Worm (Caenorhabditis elegans) whole organism, mixed stage, embryonic: ENCODE data around the gene unc-3.

Experiments used
- M03D4.4 ChIP-seq: sonication (generic microtip); optimal IDR thresholded peaks from 2 replicates; lab custom pipeline; 2017; ENCODE audit warnings: mild to moderate bottlenecking, missing genetic modification characterization, missing compliant biosample characterization
- bed-3 ChIP-seq: fragments of 200-800 bp; sonication (Bioruptor generic); optimal IDR thresholded peaks from 3 replicates; lab custom pipeline; 2018; ENCODE audit warnings: mild to moderate bottlenecking, missing genetic modification characterization, moderate library complexity, missing compliant biosample characterization
- blmp-1 ChIP-seq: fragments of 150-350 bp; optimal IDR thresholded peaks from 2 replicates; lab custom pipeline; 2014; ENCODE audit warnings: missing biosample characterization, missing genetic modification characterization
- ceh-39 ChIP-seq: fragments of 150-350 bp; optimal IDR thresholded peaks from 2 replicates; lab custom pipeline; 2014; ENCODE audit warnings: missing biosample characterization, missing genetic modification characterization
- ceh-43 ChIP-seq: fragments of 200-800 bp; sonication (Bioruptor generic); optimal IDR thresholded peaks from 2 replicates; lab custom pipeline; 2018; ENCODE audit warnings: mild to moderate bottlenecking, missing genetic modification characterization, moderate library complexity, missing compliant biosample characterization
- ceh-83 ChIP-seq: fragments of 200-800 bp; sonication (Bioruptor generic); optimal IDR thresholded peaks from 2 replicates; lab custom pipeline; 2018; ENCODE audit warnings: mild to moderate bottlenecking, missing genetic modification characterization, missing compliant biosample characterization
- ces-1 ChIP-seq: fragments of 150-350 bp; optimal IDR thresholded peaks from 2 replicates; lab custom pipeline; 2014; ENCODE audit warnings: missing biosample characterization, missing genetic modification reagents, missing genetic modification characterization
- cnd-1 ChIP-seq: fragments of 200-800 bp; sonication (Bioruptor generic); optimal IDR thresholded peaks from 2 replicates; lab custom pipeline; 2018; ENCODE audit warnings: mild to moderate bottlenecking, missing genetic modification characterization, missing compliant biosample characterization
- drap-1 ChIP-seq: fragments of 200-800 bp; sonication (Bioruptor generic); optimal IDR thresholded peaks from 3 replicates; lab custom pipeline; 2018; ENCODE audit warnings: mild to moderate bottlenecking, missing genetic modification characterization, missing compliant biosample characterization
- elt-1 ChIP-seq: sonication (generic microtip); optimal IDR thresholded peaks from 2 replicates; lab custom pipeline; 2017; ENCODE audit warnings: missing genetic modification characterization, mild to moderate bottlenecking, missing compliant biosample characterization, antibody characterized with exemption, moderate library complexity, borderline replicate concordance; ENCODE audit not compliant: insufficient read depth
- flh-1 ChIP-seq: fragments of 200-800 bp; sonication (Bioruptor generic); optimal IDR thresholded peaks from 2 replicates; lab custom pipeline; 2018; ENCODE audit warnings: mild to moderate bottlenecking, missing genetic modification characterization, moderate library complexity, missing compliant biosample characterization
- ham-2 ChIP-seq: fragments of 200-800 bp; sonication (Bioruptor generic); optimal IDR thresholded peaks from 2 replicates; lab custom pipeline; 2018; ENCODE audit warnings: mild to moderate bottlenecking, missing genetic modification characterization, missing compliant biosample characterization
- hlh-1 ChIP-seq: fragments of 150-350 bp; optimal IDR thresholded peaks from 2 replicates; lab custom pipeline; 2014; ENCODE audit warnings: missing biosample characterization, missing genetic modification reagents, missing genetic modification characterization
- lin-13 ChIP-seq: fragments of 150-350 bp; optimal IDR thresholded peaks from 2 replicates; lab custom pipeline; 2014; ENCODE audit warnings: missing biosample characterization, missing genetic modification characterization
- lin-32 ChIP-seq: fragments of 200-800 bp; sonication (Bioruptor generic); optimal IDR thresholded peaks from 2 replicates; lab custom pipeline; 2018; ENCODE audit warnings: mild to moderate bottlenecking, missing genetic modification characterization, missing compliant biosample characterization
- lsy-2 ChIP-seq: fragments of 150-350 bp; optimal IDR thresholded peaks from 2 replicates; lab custom pipeline; 2014; ENCODE audit warnings: missing biosample characterization, missing genetic modification characterization
- mab-5 ChIP-seq: fragments of 150-350 bp; optimal IDR thresholded peaks from 2 replicates; lab custom pipeline; 2014; ENCODE audit warnings: missing biosample characterization, missing genetic modification characterization
- mls-2 ChIP-seq: sonication (generic microtip); optimal IDR thresholded peaks from 2 replicates; lab custom pipeline; 2016; ENCODE audit warnings: mild to moderate bottlenecking, missing genetic modification characterization, moderate library complexity, missing compliant biosample characterization
- nhr-12 ChIP-seq: fragments of 150-350 bp; optimal IDR thresholded peaks from 2 replicates; lab custom pipeline; 2014; ENCODE audit warnings: missing biosample characterization, missing genetic modification characterization
- nhr-2 ChIP-seq: fragments of 150-350 bp; optimal IDR thresholded peaks from 2 replicates; lab custom pipeline; 2014; ENCODE audit warnings: missing biosample characterization, missing genetic modification characterization
- nhr-237 ChIP-seq: fragments of 150-350 bp; optimal IDR thresholded peaks from 2 replicates; lab custom pipeline; 2014; ENCODE audit warnings: missing biosample characterization, missing genetic modification characterization
- nhr-28 ChIP-seq: fragments of 150-350 bp; optimal IDR thresholded peaks from 2 replicates; lab custom pipeline; 2014; ENCODE audit warnings: missing biosample characterization, missing genetic modification characterization
- nhr-76 ChIP-seq: sonication (generic microtip); optimal IDR thresholded peaks from 2 replicates; lab custom pipeline; 2017; ENCODE audit warnings: missing biosample characterization, missing genetic modification characterization
- pha-4 ChIP-seq: fragments of 150-350 bp; optimal IDR thresholded peaks from 2 replicates; lab custom pipeline; 2018; ENCODE audit warnings: missing biosample characterization, missing genetic modification reagents, missing genetic modification characterization
- sem-2 ChIP-seq: fragments of 200-800 bp; sonication (Bioruptor generic); optimal IDR thresholded peaks from 2 replicates; lab custom pipeline; 2018; ENCODE audit warnings: mild to moderate bottlenecking, missing genetic modification characterization, missing compliant biosample characterization
- snpc-4 ChIP-seq: fragments of 150-350 bp; optimal IDR thresholded peaks from 2 replicates; lab custom pipeline; 2014; ENCODE audit warnings: missing biosample characterization, missing genetic modification characterization
- sptf-1 ChIP-seq: sonication (generic microtip); optimal IDR thresholded peaks from 2 replicates; lab custom pipeline; 2017; ENCODE audit warnings: mild to moderate bottlenecking, missing genetic modification characterization, moderate library complexity, missing compliant biosample characterization
- tbx-8 ChIP-seq: fragments of 200-800 bp; sonication (Bioruptor generic); optimal IDR thresholded peaks from 2 replicates; lab custom pipeline; 2018; ENCODE audit warnings: mild to moderate bottlenecking, missing genetic modification characterization, moderate library complexity, missing compliant biosample characterization
- unc-120 ChIP-seq: sonication (generic microtip); optimal IDR thresholded peaks from 2 replicates; lab custom pipeline; 2017; ENCODE audit warnings: missing genetic modification characterization, missing compliant biosample characterization; ENCODE audit not compliant: poor library complexity, severe bottlenecking
- unc-39 ChIP-seq: fragments of 150-350 bp; optimal IDR thresholded peaks from 2 replicates; lab custom pipeline; 2014; ENCODE audit warnings: missing biosample characterization, missing genetic modification characterization
- unc-62 ChIP-seq: fragments of 150-350 bp; optimal IDR thresholded peaks from 2 replicates; lab custom pipeline; 2014; ENCODE audit warnings: missing biosample characterization, missing genetic modification reagents, missing genetic modification characterization
- zip-8 ChIP-seq: fragments of 150-350 bp; optimal IDR thresholded peaks from 2 replicates; lab custom pipeline; 2014; ENCODE audit warnings: missing biosample characterization, missing genetic modification characterization
- ztf-11 ChIP-seq: fragments of 150-350 bp; optimal IDR thresholded peaks from 2 replicates; lab custom pipeline; 2014; ENCODE audit warnings: missing biosample characterization, missing genetic modification characterization

Gene unc-3

DNA sequence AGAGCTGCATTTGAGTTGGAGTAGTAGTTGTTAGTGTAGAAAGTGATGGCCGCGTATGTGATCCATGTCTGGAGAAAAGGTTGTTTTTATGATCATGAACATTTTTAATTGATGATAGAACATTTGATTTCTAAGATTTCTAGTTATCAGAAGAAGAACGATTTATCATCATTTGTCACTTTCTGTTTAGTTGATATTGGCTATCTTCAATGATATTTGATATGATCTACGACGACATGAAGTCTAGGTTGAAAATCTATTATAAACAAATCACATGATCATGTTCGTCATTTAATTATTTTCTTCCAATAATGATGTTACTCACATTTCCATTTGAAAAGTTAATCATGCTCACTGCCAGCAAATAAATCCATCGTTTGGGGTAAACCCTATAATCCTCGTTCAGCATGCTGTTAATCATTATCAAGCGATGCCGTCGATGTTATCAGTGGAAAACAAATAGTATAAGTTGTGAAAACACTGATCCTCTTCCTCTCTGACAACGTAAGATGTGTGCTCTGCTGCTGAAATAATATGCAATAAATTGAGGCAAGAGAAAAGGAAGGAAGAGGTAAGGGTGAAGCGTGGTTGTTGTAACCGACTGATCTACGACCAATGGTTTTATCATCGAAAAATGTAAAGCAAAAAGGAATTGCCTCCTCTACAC lies 36.2 kb upstream of the unc-3 start:
- peak; percentile 35 for TF ChIP-seq unc-62
- no peak for TF ChIP-seq ceh-83

DNA sequence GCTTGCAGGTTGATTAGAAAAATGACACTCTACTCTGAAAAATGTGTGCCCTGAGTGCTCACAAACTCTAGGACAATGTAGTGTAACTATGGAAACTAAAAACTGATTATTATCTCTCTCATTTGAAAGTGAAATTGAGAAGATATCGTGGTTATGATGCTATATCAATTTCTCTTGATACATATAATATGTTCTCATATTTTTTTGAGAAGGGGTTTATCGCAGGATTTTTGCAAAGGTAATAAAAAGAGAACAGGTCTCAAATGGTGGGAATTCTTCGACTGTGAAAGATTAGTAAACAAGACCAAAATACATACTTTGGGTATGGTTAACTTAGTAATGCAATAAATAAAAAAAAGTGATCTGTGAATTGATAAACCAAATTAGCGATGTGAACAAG lies 35.7 kb upstream of the unc-3 start:
- no peak for TF ChIP-seq ceh-43 (GFP tag; lab: Kevin White, UChicago)
- TF ChIP-seq unc-62 = no peak

DNA sequence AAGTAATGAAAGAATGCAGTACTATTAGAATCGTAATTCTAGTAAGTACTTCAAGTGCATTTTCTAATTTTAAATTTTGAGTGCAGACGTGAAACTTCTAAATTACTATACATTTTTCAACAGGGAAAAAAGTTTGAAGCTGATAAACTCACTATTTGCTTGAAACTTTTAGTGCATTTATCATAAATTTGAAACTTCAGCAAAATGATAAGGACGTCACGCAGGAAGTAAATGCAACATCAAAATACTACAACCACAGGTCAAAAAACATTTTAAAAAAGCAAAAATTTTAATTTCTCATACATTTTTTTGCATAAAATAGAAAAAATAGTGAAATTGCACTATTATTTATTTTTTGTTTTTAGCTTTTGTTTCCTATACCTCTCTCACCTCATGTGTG lies 33.9 kb upstream of the unc-3 start:
- TF ChIP-seq elt-1 = no peak
- no peak for TF ChIP-seq blmp-1 (tag; lab: Kevin White, UChicago)
- no peak for TF ChIP-seq unc-120 (tag; lab: Kevin White, UChicago)
- TF ChIP-seq lin-32 (GFP tag; lab: Kevin White, UChicago) = no peak
- TF ChIP-seq M03D4.4 (tag; lab: Kevin White, UChicago) = no peak
- no peak for TF ChIP-seq lin-13
- no peak for TF ChIP-seq unc-39 (tag; lab: Kevin White, UChicago)
- TF ChIP-seq nhr-76 (tag; lab: Kevin White, UChicago) = no peak
- no peak for TF ChIP-seq unc-62
- no peak for TF ChIP-seq nhr-28 (tag; lab: Kevin White, UChicago)
- TF ChIP-seq, all 35 proteins: peak for 0

DNA sequence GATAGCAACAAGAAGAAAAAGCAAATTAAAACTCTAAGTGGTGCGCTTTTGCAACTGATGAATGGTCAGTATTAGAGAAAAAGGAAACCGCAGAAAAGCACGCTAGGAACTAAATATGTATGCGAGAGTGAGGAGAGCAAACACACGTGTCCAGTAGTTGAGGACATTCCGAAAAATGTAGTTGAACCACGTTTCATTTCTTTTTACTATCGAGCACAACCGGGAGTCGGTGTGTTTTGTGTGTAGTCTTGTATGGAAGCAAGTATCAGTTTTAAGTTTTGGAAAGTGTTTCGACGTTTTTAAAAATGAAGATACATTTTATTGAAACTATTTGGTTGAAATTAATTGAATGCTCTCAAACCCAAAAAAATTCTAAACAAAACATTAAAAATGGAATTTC lies 33.3 kb upstream of the unc-3 start, which contains the start of gene C05G5.1:
Gene C05G5.1 (minus strand): TSS at position 101 of the 400 bp plus-strand sequence.
- TF ChIP-seq ces-1 (GFP tag; lab: Kevin White, UChicago) = no peak
- TF ChIP-seq mab-5 (tag; lab: Kevin White, UChicago) = no peak
- no peak for TF ChIP-seq ceh-83
- no peak for TF ChIP-seq nhr-12 (tag; lab: Kevin White, UChicago)
- no peak for TF ChIP-seq ceh-39
- no peak for TF ChIP-seq bed-3 (GFP tag; lab: Kevin White, UChicago)
- no peak for TF ChIP-seq lin-13
- TF ChIP-seq ztf-11 (tag; lab: Kevin White, UChicago) = no peak
- TF ChIP-seq drap-1 (GFP tag; lab: Kevin White, UChicago) = no peak
- no peak for TF ChIP-seq snpc-4 (tag; lab: Kevin White, UChicago)
- TF ChIP-seq unc-39 (tag; lab: Kevin White, UChicago) = no peak
- no peak for TF ChIP-seq unc-62
- TF ChIP-seq M03D4.4 (tag; lab: Kevin White, UChicago) = no peak
- TF ChIP-seq blmp-1 (tag; lab: Kevin White, UChicago) = no peak
- no peak for TF ChIP-seq tbx-8 (GFP tag; lab: Kevin White, UChicago)
- TF ChIP-seq nhr-237 (tag; lab: Kevin White, UChicago) = no peak
- no peak for TF ChIP-seq hlh-1 (tag; lab: Kevin White, UChicago)
- TF ChIP-seq pha-4 (tag; lab: Kevin White, UChicago) = no peak

ce11 chrX:14743210-14743609 lies 30.1 kb upstream of the unc-3 start:
- TF ChIP-seq nhr-2 (tag; lab: Kevin White, UChicago) (no peak), zip-8 (tag; lab: Kevin White, UChicago) (no peak), mls-2 (tag; lab: Kevin White, UChicago) (no peak), ceh-43 (GFP tag; lab: Kevin White, UChicago) (no peak), bed-3 (GFP tag; lab: Kevin White, UChicago) (no peak), lsy-2 (no peak)

DNA sequence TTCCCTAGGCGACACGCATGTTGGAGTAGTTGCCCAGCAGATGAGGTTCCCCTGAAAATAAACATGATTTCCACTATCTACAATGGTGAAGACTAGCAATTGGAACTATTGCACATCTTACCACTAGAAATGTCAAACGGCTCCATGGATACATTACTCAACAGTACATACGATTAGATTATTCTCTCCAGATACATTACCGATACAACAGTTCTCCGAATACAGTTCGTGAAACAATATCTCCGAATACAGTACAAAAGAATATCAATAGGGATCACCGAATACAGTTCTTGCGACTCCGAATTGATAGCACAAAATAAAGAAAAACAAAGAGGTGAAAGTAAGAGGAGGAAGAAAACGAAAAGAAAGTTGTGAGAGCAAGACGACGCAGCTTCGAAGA lies 29.6 kb upstream of the unc-3 start, which contains the start of gene C05G5.7:
Gene C05G5.7 (minus strand): TSS at position 1 of the 400 bp plus-strand sequence.
- no peak for TF ChIP-seq flh-1 (GFP tag; lab: Kevin White, UChicago)

ce11 chrX:14744496-14744895 lies 28.8 kb upstream of the unc-3 start:
- TF ChIP-seq ham-2 (GFP tag; lab: Kevin White, UChicago) = no peak
- no peak for TF ChIP-seq mab-5 (tag; lab: Kevin White, UChicago)
- TF ChIP-seq tbx-8 (GFP tag; lab: Kevin White, UChicago) = no peak
- no peak for TF ChIP-seq nhr-12 (tag; lab: Kevin White, UChicago)
- TF ChIP-seq nhr-76 (tag; lab: Kevin White, UChicago) = no peak
- TF ChIP-seq ceh-39 = no peak
- no peak for TF ChIP-seq ceh-43 (GFP tag; lab: Kevin White, UChicago)
- TF ChIP-seq lsy-2 = no peak
- no peak for TF ChIP-seq nhr-237 (tag; lab: Kevin White, UChicago)
- TF ChIP-seq unc-62 = no peak
- TF ChIP-seq cnd-1 (tag; lab: Kevin White, UChicago) = no peak
- no peak for TF ChIP-seq M03D4.4 (tag; lab: Kevin White, UChicago)
- no peak for TF ChIP-seq lin-32 (GFP tag; lab: Kevin White, UChicago)
- TF ChIP-seq sptf-1 (tag; lab: Kevin White, UChicago) = no peak
- TF ChIP-seq sem-2 (GFP tag; lab: Kevin White, UChicago) = no peak
- no peak for TF ChIP-seq snpc-4 (tag; lab: Kevin White, UChicago)
- no peak for TF ChIP-seq nhr-2 (tag; lab: Kevin White, UChicago)
- TF ChIP-seq hlh-1 (tag; lab: Kevin White, UChicago) = no peak
- TF ChIP-seq flh-1 (GFP tag; lab: Kevin White, UChicago) = no peak
- TF ChIP-seq blmp-1 (tag; lab: Kevin White, UChicago) = no peak
